Fruit fly (Drosophila melanogaster) whole organism, wandering third instar larva: Measurements from ENCODE around the gene CalpB.
A peak's percentile ranks its signal among the peaks of the same experiment; 100 is the strongest.

Source experiments
- CG32264 ChIP-seq: fragments of 200-800 bp; sonication (Bioruptor generic); optimal IDR thresholded peaks from 2 replicates; lab custom pipeline; 2016; ENCODE audit warnings: missing biosample characterization, missing genetic modification characterization
- CG9705 ChIP-seq: fragments of 200-800 bp; sonication (Bioruptor generic); optimal IDR thresholded peaks from 2 replicates; lab custom pipeline; 2018; ENCODE audit warnings: missing biosample characterization, mild to moderate bottlenecking, missing genetic modification characterization
- CrebA ChIP-seq: fragments of 200-800 bp; sonication (Bioruptor generic); optimal IDR thresholded peaks from 2 replicates; lab custom pipeline; 2016; ENCODE audit warnings: missing biosample characterization, mild to moderate bottlenecking, missing genetic modification characterization, borderline replicate concordance
- Dfd ChIP-seq: fragments of >200 bp; optimal IDR thresholded peaks from 2 replicates; lab custom pipeline; 2017; ENCODE audit warnings: missing biosample characterization, missing genetic modification characterization
- GATAd ChIP-seq: sonication (Bioruptor generic); optimal IDR thresholded peaks from 2 replicates; lab custom pipeline; 2016; ENCODE audit warnings: missing biosample characterization, missing genetic modification characterization
- HLH106 ChIP-seq: fragments of 200-800 bp; optimal IDR thresholded peaks from 3 replicates; lab custom pipeline; 2019; ENCODE audit warnings: missing biosample characterization, mild to moderate bottlenecking, missing genetic modification characterization, moderate library complexity
- Hr78 ChIP-seq: fragments of >200 bp; optimal IDR thresholded peaks from 2 replicates; lab custom pipeline; 2017; ENCODE audit warnings: missing biosample characterization, missing genetic modification characterization
- Hr83 ChIP-seq: fragments of 200-300 bp; sonication (Bioruptor generic); optimal IDR thresholded peaks from 2 replicates; lab custom pipeline; 2016; ENCODE audit warnings: missing biosample characterization, mild to moderate bottlenecking, missing genetic modification characterization, moderate library complexity; ENCODE audit not compliant: poor library complexity, severe bottlenecking
- Jra ChIP-seq: sonication (Bioruptor generic); optimal IDR thresholded peaks from 2 replicates; lab custom pipeline; 2016; ENCODE audit warnings: missing biosample characterization, missing genetic modification characterization
- Mio ChIP-seq: sonication (Bioruptor generic); optimal IDR thresholded peaks from 2 replicates; lab custom pipeline; 2016; ENCODE audit warnings: missing biosample characterization, missing genetic modification characterization
- OdsH ChIP-seq: fragments of 200-800 bp; sonication (Bioruptor generic); optimal IDR thresholded peaks from 2 replicates; lab custom pipeline; 2016; ENCODE audit warnings: missing biosample characterization, mild to moderate bottlenecking, missing genetic modification characterization
- Vsx2 ChIP-seq: fragments of 200-300, 225-300 bp; sonication (Bioruptor generic); optimal IDR thresholded peaks from 2 replicates; lab custom pipeline; 2018; ENCODE audit warnings: missing biosample characterization, missing genetic modification characterization; ENCODE audit not compliant: partially characterized antibody
- brk ChIP-seq: fragments of 200-800 bp; sonication (Bioruptor generic); optimal IDR thresholded peaks from 2 replicates; lab custom pipeline; 2016; ENCODE audit warnings: missing biosample characterization, mild to moderate bottlenecking, missing genetic modification characterization
- dl ChIP-seq, 2 experiments: fragments of 175-275, 200-275 bp in 1 of 2; fragments of 200-275 bp in 1 of 2; sonication (Bioruptor generic); optimal IDR thresholded peaks; lab custom pipeline; 2018; ENCODE audit warnings: mild to moderate bottlenecking in 2 of 2, missing biosample characterization in 2 of 2, missing genetic modification characterization in 2 of 2, moderate library complexity in 2 of 2; ENCODE audit not compliant: partially characterized antibody in 2 of 2, insufficient read depth in 1 of 2
- fru ChIP-seq: fragments of 200-800 bp; sonication (Bioruptor generic); optimal IDR thresholded peaks from 3 replicates; lab custom pipeline; 2016; ENCODE audit warnings: missing biosample characterization, mild to moderate bottlenecking, missing genetic modification characterization
- jim ChIP-seq: fragments of 175-275, 200-325 bp; sonication (Bioruptor generic); optimal IDR thresholded peaks from 2 replicates; lab custom pipeline; 2016; ENCODE audit warnings: missing biosample characterization, mild to moderate bottlenecking, missing genetic modification characterization
- lola ChIP-seq: fragments of >200 bp; optimal IDR thresholded peaks from 2 replicates; lab custom pipeline; 2017; ENCODE audit warnings: missing biosample characterization, missing genetic modification characterization
- pan ChIP-seq: fragments of >200 bp; optimal IDR thresholded peaks from 2 replicates; lab custom pipeline; 2017
- psq ChIP-seq: fragments of 200-800 bp; sonication (Bioruptor generic); optimal IDR thresholded peaks from 3 replicates; lab custom pipeline; 2017; ENCODE audit warnings: missing biosample characterization, mild to moderate bottlenecking, missing genetic modification characterization, moderate library complexity
- rgr ChIP-seq: fragments of 200-800 bp; sonication (Bioruptor generic); optimal IDR thresholded peaks from 3 replicates; lab custom pipeline; 2016; ENCODE audit warnings: missing biosample characterization, mild to moderate bottlenecking, missing genetic modification characterization
- sage ChIP-seq: fragments of 200-800 bp; sonication (Bioruptor generic); optimal IDR thresholded peaks from 2 replicates; lab custom pipeline; 2016; ENCODE audit warnings: missing biosample characterization, mild to moderate bottlenecking, missing genetic modification characterization
- sv ChIP-seq: fragments of 200-800 bp; sonication (Bioruptor generic); optimal IDR thresholded peaks from 3 replicates; lab custom pipeline; 2016; ENCODE audit warnings: missing biosample characterization, missing genetic modification characterization
- tai ChIP-seq: sonication (Bioruptor generic); optimal IDR thresholded peaks from 2 replicates; lab custom pipeline; 2016; ENCODE audit warnings: missing biosample characterization, missing genetic modification characterization
- usp ChIP-seq: fragments of >200 bp; optimal IDR thresholded peaks from 2 replicates; lab custom pipeline; 2017; ENCODE audit warnings: missing biosample characterization, missing genetic modification characterization
- woc ChIP-seq: sonication (Bioruptor generic); optimal IDR thresholded peaks from 2 replicates; lab custom pipeline; 2016; ENCODE audit warnings: missing biosample characterization, mild to moderate bottlenecking, missing genetic modification characterization

Gene CalpB

dm6 chr3L:9899046-9899659, 10.6 kb downstream of the CalpB start, which contains the start of gene nudE (continued):
- TF ChIP-seq sv (GFP tag; lab: Kevin White, UChicago) (peak; percentile 47), Mio (GFP tag; lab: Kevin White, UChicago) (no peak), CG9705 (GFP tag; lab: Kevin White, UChicago) (peak; percentile 20), sage (no peak), dl (GFP tag; optimal IDR thresholded peaks at IDR 0.05; lab: Kevin White, UChicago; ENCODE audit: insufficient read depth in 1 of 2, partially characterized antibody in 2 of 2) (no peak), tai (GFP tag; lab: Kevin White, UChicago) (no peak), Hr78 (GFP tag; lab: Kevin White, UChicago) (no peak)

- TF ChIP-seq Vsx2 (GFP tag; lab: Kevin White, UChicago) (no peak), fru (no peak), Dfd (GFP tag; lab: Kevin White, UChicago) (no peak), GATAd (GFP tag; lab: Kevin White, UChicago) (no peak), sv (GFP tag; lab: Kevin White, UChicago) (no peak), psq (GFP tag; lab: Kevin White, UChicago) (no peak), dl (GFP tag; optimal IDR thresholded peaks at IDR 0.05; lab: Kevin White, UChicago; ENCODE audit: insufficient read depth in 1 of 2, partially characterized antibody in 2 of 2) (no peak), usp (GFP tag; lab: Kevin White, UChicago) (no peak), woc (GFP tag; lab: Kevin White, UChicago) (no peak), pan (no peak), Hr83 (GFP tag; lab: Kevin White, UChicago) (no peak), jim (GFP tag; lab: Kevin White, UChicago) (no peak), OdsH (no peak), Jra (no peak), CG32264 (GFP tag; lab: Kevin White, UChicago) (no peak), CrebA (GFP tag; lab: Kevin White, UChicago) (no peak), HLH106 (no peak)
Measured at dm6 chr3L:9904988-9905387, 16.4 kb downstream of the CalpB start.

- no peak for TF ChIP-seq rgr (GFP tag; lab: Kevin White, UChicago)
- no peak for TF ChIP-seq sage
- TF ChIP-seq usp (GFP tag; lab: Kevin White, UChicago), result no peak
Measured at dm6 chr3L:9907719-9908170, 19.2 kb downstream of the CalpB start, which contains the start of gene bma. TSS of gene bma (plus strand) at chr3L:9908120.

- no peak for TF ChIP-seq Mio (GFP tag; lab: Kevin White, UChicago)
- no peak for TF ChIP-seq fru
- TF ChIP-seq brk (GFP tag; lab: Kevin White, UChicago), result no peak
- no peak for TF ChIP-seq Jra
- no peak for TF ChIP-seq GATAd (GFP tag; lab: Kevin White, UChicago)
- no peak for TF ChIP-seq lola (GFP tag; lab: Kevin White, UChicago)
Measured at dm6 chr3L:9927169-9927568, 38.6 kb downstream of the CalpB start.
